Worm (Caenorhabditis elegans): Measurements from ENCODE around the gene R03H10.2.

DNA sequence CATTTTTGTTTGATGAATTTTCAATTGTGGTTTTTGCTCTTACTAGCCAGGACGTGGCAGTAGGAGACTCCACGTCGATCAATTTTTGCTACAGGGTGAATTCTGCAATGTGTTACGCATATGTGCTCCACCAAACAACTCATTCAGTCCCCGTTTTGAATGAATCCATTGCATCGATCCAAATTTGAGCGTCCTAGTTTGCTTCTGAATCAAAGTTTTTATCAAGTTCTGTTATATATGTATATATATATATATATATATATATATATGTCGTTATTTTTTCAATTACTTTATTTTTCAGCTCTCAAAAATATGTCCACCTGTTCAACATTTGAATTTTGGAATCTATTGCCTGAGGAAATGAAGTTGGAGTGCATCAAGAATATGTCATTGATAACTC lies 55.5 kb downstream of the R03H10.2 start, which contains the start of gene F31D5.7:
- TF ChIP-seq ama-1 (optimal IDR thresholded peaks at IDR 0.05) (no peak), pes-1 (GFP tag; IDR thresholded peaks at IDR 0.05) (no peak), flt-1 (GFP tag; IDR thresholded peaks at IDR 0.05) (no peak), scrt-1 (GFP tag; IDR thresholded peaks at IDR 0.05) (no peak), tbx-11 (GFP tag; IDR thresholded peaks at IDR 0.05) (no peak), hmg-4 (GFP tag; optimal IDR thresholded peaks at IDR 0.05) (no peak), hmbx-1 (tag; optimal IDR thresholded peaks at IDR 0.05) (no peak), tbx-37 (GFP tag; conservative IDR thresholded peaks at IDR 0.05) (no peak)
